Worm (Caenorhabditis elegans): ENCODE measurements around the gene F21A3.3.

Gene F21A3.3

DNA sequence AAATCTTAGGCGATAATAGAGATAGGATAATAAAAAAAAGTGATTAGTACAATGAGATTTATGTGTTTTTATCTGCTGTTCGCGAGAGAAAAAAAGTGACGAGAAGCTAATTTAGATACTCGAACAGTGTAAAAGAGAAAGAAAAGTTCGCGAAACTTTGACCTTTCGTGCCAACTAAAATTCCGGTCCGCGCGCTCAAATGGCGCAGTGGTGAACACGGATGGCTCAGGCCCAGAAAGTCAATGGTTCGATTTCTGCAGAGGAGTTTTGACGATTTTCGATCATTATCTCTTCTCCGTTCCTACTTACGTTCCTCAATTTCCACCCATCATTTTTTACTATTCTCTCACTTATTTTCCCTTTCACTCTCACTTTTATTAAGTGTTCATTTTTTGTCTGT lies 1.0 kb upstream of the F21A3.3 start:
- TF ChIP-seq C16A3.4 (tag; optimal IDR thresholded peaks at IDR 0.05) (no peak), ceh-8 (GFP tag; optimal IDR thresholded peaks at IDR 0.05) (no peak), sup-37 (GFP tag; optimal IDR thresholded peaks at IDR 0.05) (no peak), vab-15 (tag; optimal IDR thresholded peaks at IDR 0.05) (no peak)

DNA sequence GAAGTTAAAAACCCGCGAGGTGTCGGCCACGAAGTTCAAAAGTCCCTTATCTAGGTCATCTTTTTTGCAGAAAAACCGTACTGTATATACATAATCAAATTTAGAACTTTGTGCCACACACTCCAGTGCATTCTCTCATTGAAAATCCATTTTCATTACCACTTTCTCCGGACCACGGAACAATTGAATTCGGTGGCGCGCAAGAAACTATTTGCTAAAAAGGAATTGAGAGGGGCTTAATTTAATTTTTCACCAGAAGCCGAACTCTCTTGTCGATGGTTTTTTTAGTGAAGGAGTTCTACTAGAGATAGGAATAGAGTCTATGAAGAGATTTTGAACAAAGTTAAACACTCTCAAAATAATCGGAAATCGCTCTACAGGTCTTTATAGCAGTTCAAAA lies 2.3 kb downstream of the F21A3.3 start:
- no peak for TF ChIP-seq F16B12.6 (tag; optimal IDR thresholded peaks at IDR 0.05)
- no peak for TF ChIP-seq rnt-1 (tag; optimal IDR thresholded peaks at IDR 0.05)
- no peak for TF ChIP-seq aha-1 (tag; optimal IDR thresholded peaks at IDR 0.05)
- no peak for TF ChIP-seq fkh-8 (tag; optimal IDR thresholded peaks at IDR 0.05)
- TF ChIP-seq lir-3 (tag; optimal IDR thresholded peaks at IDR 0.05; ENCODE audit: poor library complexity), result no peak
- TF ChIP-seq fos-1 (tag; optimal IDR thresholded peaks at IDR 0.05), result no peak
- no peak for TF ChIP-seq ztf-11 (tag; optimal IDR thresholded peaks at IDR 0.05)
- no peak for TF ChIP-seq elt-2 (tag; optimal IDR thresholded peaks at IDR 0.05)
- TF ChIP-seq nhr-77 (tag; optimal IDR thresholded peaks at IDR 0.05), result no peak
- no peak for TF ChIP-seq ceh-63 (GFP tag; optimal IDR thresholded peaks at IDR 0.05)
- no peak for TF ChIP-seq lsy-2 (tag; optimal IDR thresholded peaks at IDR 0.05)

DNA sequence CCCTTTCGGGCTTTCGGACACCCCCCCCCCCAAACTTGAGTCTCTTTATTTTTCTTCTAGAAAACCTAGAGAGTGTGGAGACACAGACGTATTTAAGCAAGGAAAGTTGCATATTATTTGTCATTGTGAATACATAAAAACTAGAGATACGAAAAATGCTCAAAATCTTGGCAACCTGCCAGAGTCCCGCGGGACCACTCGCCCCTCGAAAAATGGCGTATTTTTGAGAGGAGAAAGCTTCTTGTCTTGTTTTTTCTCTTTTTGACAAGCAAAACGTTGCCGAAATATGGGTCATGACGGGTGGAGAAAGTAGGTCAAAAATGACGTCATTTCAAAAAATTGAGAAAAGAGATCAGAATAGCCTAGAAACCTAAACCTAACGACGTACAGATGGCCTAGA lies 2.9 kb downstream of the F21A3.3 start:
- TF ChIP-seq lin-14 (GFP tag; optimal IDR thresholded peaks at IDR 0.05) (peak; percentile 43), lin-39 (tag; optimal IDR thresholded peaks at IDR 0.05) (no peak)

DNA sequence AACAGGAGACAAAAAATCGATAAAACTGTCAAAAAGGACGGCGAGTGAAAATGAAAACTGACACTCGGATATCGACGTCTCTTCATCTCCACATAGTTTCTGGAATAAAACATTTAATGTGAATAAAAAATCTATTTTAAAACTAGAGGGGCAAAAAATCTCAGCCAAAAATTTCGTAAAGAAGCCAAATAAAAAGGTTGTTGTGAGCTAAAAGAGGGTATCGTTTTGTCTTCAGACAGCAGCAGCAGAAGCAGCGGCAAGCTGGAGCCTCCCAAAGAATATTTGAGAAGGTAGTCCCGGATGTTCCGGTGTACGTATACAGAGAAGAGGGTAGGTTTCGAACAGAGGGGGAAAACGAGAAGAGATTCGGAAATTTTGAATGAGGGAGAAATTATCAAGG lies 4.4 kb downstream of the F21A3.3 start, which contains the start of gene lgc-31:
Gene lgc-31 (minus strand): TSS at position 101 of the 400 bp plus-strand sequence.
- TF ChIP-seq pax-3 (tag; optimal IDR thresholded peaks at IDR 0.05), result no peak
- TF ChIP-seq nhr-12 (tag; optimal IDR thresholded peaks at IDR 0.05), result no peak
- no peak for TF ChIP-seq elt-2 (tag; optimal IDR thresholded peaks at IDR 0.05)

DNA sequence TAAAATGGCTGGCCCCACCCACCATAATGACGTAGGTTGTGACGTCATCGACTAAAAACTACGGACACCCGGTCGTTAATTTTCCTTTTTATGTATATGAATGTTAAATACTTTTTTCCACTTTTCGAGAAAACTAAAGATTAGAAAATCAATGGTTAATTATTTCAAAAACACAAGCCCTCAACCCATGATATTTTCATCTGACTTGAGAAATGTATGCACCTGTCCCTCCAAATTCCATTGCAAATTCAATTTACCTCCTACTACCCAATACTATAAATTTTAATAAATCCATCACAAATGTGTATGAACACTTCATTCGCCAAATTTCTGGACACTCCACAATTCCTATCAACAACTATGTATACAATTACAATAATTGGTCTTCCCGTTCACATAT lies 11.6 kb downstream of the F21A3.3 start, which contains the start of gene srh-276:
Gene srh-276 (plus strand): TSS at position 301 of the 400 bp plus-strand sequence.
- TF ChIP-seq tlp-1 (tag; optimal IDR thresholded peaks at IDR 0.05), result no peak
- TF ChIP-seq lin-39 (tag; optimal IDR thresholded peaks at IDR 0.05), result no peak
- TF ChIP-seq unc-30 (tag; optimal IDR thresholded peaks at IDR 0.05), result no peak
- TF ChIP-seq hlh-17 (GFP tag; optimal IDR thresholded peaks at IDR 0.05; ENCODE audit: borderline replicate concordance), result no peak
- TF ChIP-seq nhr-77 (tag; optimal IDR thresholded peaks at IDR 0.05), result no peak
- no peak for TF ChIP-seq nhr-11 (tag; optimal IDR thresholded peaks at IDR 0.05)
- no peak for TF ChIP-seq snpc-4 (tag; optimal IDR thresholded peaks at IDR 0.05)
- no peak for TF ChIP-seq fkh-10 (GFP tag; optimal IDR thresholded peaks at IDR 0.05)
- TF ChIP-seq ztf-11 (tag; optimal IDR thresholded peaks at IDR 0.05), result no peak
- no peak for TF ChIP-seq nhr-85 (tag)
- TF ChIP-seq swsn-7 (tag; optimal IDR thresholded peaks at IDR 0.05), result no peak
- no peak for TF ChIP-seq lin-35 (GFP tag; optimal IDR thresholded peaks at IDR 0.05)
- TF ChIP-seq dsc-1 (tag; optimal IDR thresholded peaks at IDR 0.05), result no peak
- TF ChIP-seq efl-3 (GFP tag; optimal IDR thresholded peaks at IDR 0.05), result no peak
- TF ChIP-seq ceh-88 (GFP tag; IDR thresholded peaks at IDR 0.05), result no peak
- TF ChIP-seq mef-2 (tag; optimal IDR thresholded peaks at IDR 0.05), result no peak
- no peak for TF ChIP-seq pax-3 (tag; optimal IDR thresholded peaks at IDR 0.05)
- no peak for TF ChIP-seq aha-1 (tag; optimal IDR thresholded peaks at IDR 0.05)
- no peak for TF ChIP-seq lsy-2 (tag; optimal IDR thresholded peaks at IDR 0.05)
- no peak for TF ChIP-seq fos-1 (tag; optimal IDR thresholded peaks at IDR 0.05)

- TF ChIP-seq elt-2 (tag; optimal IDR thresholded peaks at IDR 0.05), result peak; percentile 70
- no peak for TF ChIP-seq nhr-76 (tag; optimal IDR thresholded peaks at IDR 0.05)
Measured at ce11 chrV:15533096-15533495, 15.6 kb downstream of the F21A3.3 start, which contains the start of gene F21A3.11. F21A3.11 (minus strand) TSS chrV:15533212.
